Worm (Caenorhabditis elegans) whole organism, L1 larva: ENCODE measurements around the gene Y67A10A.7.

Experiments
- C04F5.9 ChIP-seq: sonication (generic microtip); optimal IDR thresholded peaks from 2 replicates; lab custom pipeline; 2016; ENCODE audit warnings: missing genetic modification characterization, missing compliant biosample characterization
- F16B12.6 ChIP-seq: fragments of 150-350 bp; optimal IDR thresholded peaks from 2 replicates; lab custom pipeline; 2014; ENCODE audit warnings: missing biosample characterization, missing genetic modification characterization
- blmp-1 ChIP-seq: fragments of 150-350 bp; optimal IDR thresholded peaks from 2 replicates; lab custom pipeline; 2014; ENCODE audit warnings: missing biosample characterization, missing genetic modification characterization
- ceh-63 ChIP-seq: fragments of 200-800 bp; sonication (Bioruptor generic); optimal IDR thresholded peaks from 2 replicates; lab custom pipeline; 2018; ENCODE audit warnings: mild to moderate bottlenecking, missing genetic modification characterization, missing compliant biosample characterization
- ces-1 ChIP-seq: fragments of 150-350 bp; optimal IDR thresholded peaks from 2 replicates; lab custom pipeline; 2014; ENCODE audit warnings: missing biosample characterization, missing genetic modification reagents, missing genetic modification characterization
- dpl-1 ChIP-seq, 3 experiments: fragments of 150-350 bp in 2 of 3; sonication (generic microtip) in 1 of 3; optimal IDR thresholded peaks; 2 replicates each; lab custom pipeline; 2014 to 2017; ENCODE audit warnings: missing biosample characterization in 3 of 3, missing genetic modification characterization in 3 of 3, missing genetic modification reagents in 3 of 3
- efl-1 ChIP-seq, 4 experiments: fragments of 150-350 bp; optimal IDR thresholded peaks in 3 of 4; peaks in 1 of 4; 1 replicate in 1 of 4; 2 replicates in 3 of 4; lab custom pipeline; 2014; ENCODE audit warnings: missing biosample characterization in 2 of 4, missing genetic modification characterization in 2 of 4, missing genetic modification reagents in 2 of 4
- efl-3 ChIP-seq: fragments of 200-800 bp; sonication (Bioruptor generic); optimal IDR thresholded peaks from 2 replicates; lab custom pipeline; 2018; ENCODE audit warnings: mild to moderate bottlenecking, missing genetic modification characterization, missing compliant biosample characterization
- egl-27 ChIP-seq, 2 experiments: fragments of 150-350 bp in 1 of 2; sonication (generic microtip); optimal IDR thresholded peaks; 3 replicates each; lab custom pipeline; 2017 to 2018; ENCODE audit warnings: missing biosample characterization in 2 of 2, missing genetic modification characterization in 2 of 2, missing genetic modification reagents in 2 of 2
- elt-3 ChIP-seq, 6 experiments: fragments of 150-350 bp in 1 of 6; sonication (generic microtip); optimal IDR thresholded peaks; 2 replicates each; lab custom pipeline; 2017 to 2018; ENCODE audit warnings: missing biosample characterization in 6 of 6, missing genetic modification characterization in 6 of 6, inconsistent platforms in 1 of 6
- fkh-4 ChIP-seq: sonication (generic microtip); optimal IDR thresholded peaks from 2 replicates; lab custom pipeline; 2016; ENCODE audit warnings: missing compliant biosample characterization, missing genetic modification characterization, borderline replicate concordance
- fkh-8 ChIP-seq: sonication (generic microtip); optimal IDR thresholded peaks from 2 replicates; lab custom pipeline; 2016; ENCODE audit warnings: mild to moderate bottlenecking, missing genetic modification characterization, missing compliant biosample characterization
- fos-1 ChIP-seq: fragments of 150-350 bp; optimal IDR thresholded peaks from 2 replicates; lab custom pipeline; 2014; ENCODE audit warnings: missing biosample characterization, missing genetic modification characterization
- grh-1 ChIP-seq: fragments of 200-800 bp; sonication (Bioruptor generic); IDR thresholded peaks from 2 replicates; pipeline ENCODE4 v1.3.6; 2022; ENCODE audit warnings: missing genetic modification reagents, missing genetic modification characterization, missing compliant biosample characterization
- hlh-17 ChIP-seq: fragments of 200-800 bp; sonication (Bioruptor generic); optimal IDR thresholded peaks from 2 replicates; lab custom pipeline; 2018; ENCODE audit warnings: missing genetic modification characterization, mild to moderate bottlenecking, missing compliant biosample characterization, moderate library complexity, borderline replicate concordance
- hlh-4 ChIP-seq: sonication (generic microtip); optimal IDR thresholded peaks from 2 replicates; lab custom pipeline; 2016; ENCODE audit warnings: mild to moderate bottlenecking, missing genetic modification characterization, missing compliant biosample characterization
- isw-1 ChIP-seq: fragments of 200-800 bp; sonication (Bioruptor generic); IDR thresholded peaks from 2 replicates; pipeline ENCODE4 v1.3.6; 2022; ENCODE audit warnings: missing genetic modification characterization, missing compliant biosample characterization
- lin-13 ChIP-seq: fragments of 150-350 bp; optimal IDR thresholded peaks from 2 replicates; lab custom pipeline; 2014; ENCODE audit warnings: missing biosample characterization, missing genetic modification reagents, missing genetic modification characterization
- lin-14 ChIP-seq: fragments of 200-800 bp; sonication (Bioruptor generic); optimal IDR thresholded peaks from 2 replicates; lab custom pipeline; 2018; ENCODE audit warnings: mild to moderate bottlenecking, missing genetic modification characterization, moderate library complexity, missing compliant biosample characterization
- lin-15B ChIP-seq: fragments of 150-350 bp; sonication (generic microtip); optimal IDR thresholded peaks from 3 replicates; lab custom pipeline; 2014; ENCODE audit warnings: missing biosample characterization, missing genetic modification characterization
- lin-39 ChIP-seq: fragments of 150-350 bp; optimal IDR thresholded peaks from 2 replicates; lab custom pipeline; 2014; ENCODE audit warnings: missing biosample characterization, missing genetic modification reagents, missing genetic modification characterization
- lir-3 ChIP-seq: sonication (generic microtip); optimal IDR thresholded peaks from 2 replicates; lab custom pipeline; 2016; ENCODE audit warnings: mild to moderate bottlenecking, missing genetic modification characterization, moderate library complexity, missing compliant biosample characterization; ENCODE audit not compliant: poor library complexity
- mab-9 ChIP-seq: fragments of 200-800 bp; sonication (Bioruptor generic); IDR thresholded peaks from 2 replicates; pipeline ENCODE4 v1.3.6; 2022; ENCODE audit warnings: missing genetic modification reagents, missing genetic modification characterization, missing compliant biosample characterization
- mep-1 ChIP-seq: fragments of 150-350 bp; optimal IDR thresholded peaks from 2 replicates; lab custom pipeline; 2014; ENCODE audit warnings: missing biosample characterization, missing genetic modification characterization
- nhr-237 ChIP-seq: fragments of 150-350 bp; optimal IDR thresholded peaks from 2 replicates; lab custom pipeline; 2014; ENCODE audit warnings: missing biosample characterization, missing genetic modification characterization
- nhr-28 ChIP-seq: fragments of 150-350 bp; optimal IDR thresholded peaks from 2 replicates; lab custom pipeline; 2014; ENCODE audit warnings: missing biosample characterization, missing genetic modification characterization
- nhr-47 ChIP-seq: sonication (generic microtip); optimal IDR thresholded peaks from 2 replicates; lab custom pipeline; 2016; ENCODE audit warnings: mild to moderate bottlenecking, missing genetic modification characterization, moderate library complexity, missing compliant biosample characterization
- nhr-71 ChIP-seq: sonication (generic microtip); optimal IDR thresholded peaks from 2 replicates; lab custom pipeline; 2016; ENCODE audit warnings: mild to moderate bottlenecking, missing genetic modification characterization, moderate library complexity, missing compliant biosample characterization
- nhr-76 ChIP-seq: sonication (generic microtip); optimal IDR thresholded peaks from 2 replicates; lab custom pipeline; 2017; ENCODE audit warnings: missing biosample characterization, missing genetic modification characterization
- nhr-77 ChIP-seq: fragments of 150-350 bp; optimal IDR thresholded peaks from 2 replicates; lab custom pipeline; 2014; ENCODE audit warnings: missing biosample characterization, missing genetic modification characterization
- nhr-84 ChIP-seq: sonication (generic microtip); optimal IDR thresholded peaks from 2 replicates; lab custom pipeline; 2017; ENCODE audit warnings: missing biosample characterization, missing genetic modification characterization
- nhr-90 ChIP-seq: sonication (generic microtip); optimal IDR thresholded peaks from 2 replicates; lab custom pipeline; 2016; ENCODE audit warnings: mild to moderate bottlenecking, missing genetic modification characterization, missing compliant biosample characterization; ENCODE audit not compliant: poor library complexity
- pag-3 ChIP-seq: sonication (generic microtip); optimal IDR thresholded peaks from 2 replicates; lab custom pipeline; 2017; ENCODE audit warnings: missing genetic modification characterization, mild to moderate bottlenecking, missing compliant biosample characterization, antibody characterized with exemption, borderline replicate concordance; ENCODE audit not compliant: insufficient read depth
- pax-3 ChIP-seq: fragments of 200-800 bp; sonication (Bioruptor generic); optimal IDR thresholded peaks from 2 replicates; lab custom pipeline; 2018; ENCODE audit warnings: mild to moderate bottlenecking, missing genetic modification characterization, moderate library complexity, missing compliant biosample characterization
- rnt-1 ChIP-seq: sonication (generic microtip); optimal IDR thresholded peaks from 2 replicates; lab custom pipeline; 2016; ENCODE audit warnings: mild to moderate bottlenecking, missing genetic modification characterization, moderate library complexity, missing compliant biosample characterization
- skn-1 ChIP-seq: fragments of 150-350 bp; optimal IDR thresholded peaks from 2 replicates; lab custom pipeline; 2014; ENCODE audit warnings: missing biosample characterization, missing genetic modification characterization
- snpc-4 ChIP-seq: fragments of 150-350 bp; optimal IDR thresholded peaks from 2 replicates; lab custom pipeline; 2014; ENCODE audit warnings: missing biosample characterization, missing genetic modification characterization
- snu-23 ChIP-seq: sonication (generic microtip); optimal IDR thresholded peaks from 2 replicates; lab custom pipeline; 2016; ENCODE audit warnings: missing genetic modification characterization, missing compliant biosample characterization
- sptf-1 ChIP-seq: fragments of 150-350 bp; optimal IDR thresholded peaks from 2 replicates; lab custom pipeline; 2014; ENCODE audit warnings: missing biosample characterization, missing genetic modification characterization
- sup-37 ChIP-seq: fragments of 200-800 bp; sonication (Bioruptor generic); optimal IDR thresholded peaks from 2 replicates; lab custom pipeline; 2018; ENCODE audit warnings: mild to moderate bottlenecking, missing genetic modification characterization, missing compliant biosample characterization
- swsn-7 ChIP-seq: sonication (generic microtip); optimal IDR thresholded peaks from 2 replicates; lab custom pipeline; 2016; ENCODE audit warnings: missing genetic modification characterization, missing compliant biosample characterization
- unc-130 ChIP-seq: fragments of 150-350 bp; optimal IDR thresholded peaks from 2 replicates; lab custom pipeline; 2017; ENCODE audit warnings: missing biosample characterization, missing genetic modification characterization, inconsistent platforms
- unc-30 ChIP-seq: sonication (generic microtip); optimal IDR thresholded peaks from 2 replicates; lab custom pipeline; 2017; ENCODE audit warnings: missing biosample characterization, missing genetic modification characterization
- unc-86 ChIP-seq: sonication (generic microtip); optimal IDR thresholded peaks from 2 replicates; lab custom pipeline; 2016; ENCODE audit warnings: missing genetic modification characterization, missing compliant biosample characterization
- unc-98 ChIP-seq: fragments of 200-800 bp; sonication (Bioruptor generic); IDR thresholded peaks from 2 replicates; pipeline ENCODE4 v1.3.6; 2022; ENCODE audit warnings: missing genetic modification characterization, missing compliant biosample characterization
- zag-1 ChIP-seq: fragments of 150-350 bp; optimal IDR thresholded peaks from 2 replicates; lab custom pipeline; 2014; ENCODE audit warnings: missing biosample characterization, missing genetic modification characterization
- zip-4 ChIP-seq: fragments of 200-800 bp; sonication (Bioruptor generic); optimal IDR thresholded peaks from 2 replicates; lab custom pipeline; 2018; ENCODE audit warnings: mild to moderate bottlenecking, missing genetic modification characterization, moderate library complexity, missing compliant biosample characterization
- ztf-4 ChIP-seq: fragments of 150-350 bp; optimal IDR thresholded peaks from 2 replicates; lab custom pipeline; 2014; ENCODE audit warnings: missing biosample characterization, missing genetic modification characterization

Y67A10A.7 gene

ce11 chrIV:14356120-14356519 lies 17.8 kb upstream of the Y67A10A.7 start (continued):
- TF ChIP-seq fkh-8 (tag; lab: Kevin White, UChicago) (peak; percentile 51), unc-130 (tag; lab: Kevin White, UChicago) (no peak), pag-3 (tag; lab: Kevin White, UChicago) (no peak), snu-23 (no peak), nhr-28 (tag; lab: Kevin White, UChicago) (no peak), efl-1 (optimal IDR thresholded peaks at IDR 0.05; lab: Kevin White, UChicago) (peak; percentile 57 to 74), efl-1 (GFP tag; optimal IDR thresholded peaks at IDR 0.05 in 1 of 2; lab: Kevin White, UChicago) (peak; percentile 17 to 80), lin-14 (GFP tag; lab: Kevin White, UChicago) (no peak), grh-1 (no peak), mep-1 (tag; lab: Kevin White, UChicago) (peak; percentile 6), ztf-4 (no peak), hlh-17 (GFP tag; lab: Kevin White, UChicago) (no peak), nhr-237 (tag; lab: Kevin White, UChicago) (no peak), lin-39 (no peak), swsn-7 (peak; percentile 47), ces-1 (GFP tag; lab: Kevin White, UChicago) (no peak), mab-9 (GFP tag; lab: Robert Waterston, UW) (no peak), unc-98 (GFP tag; lab: Robert Waterston, UW) (0 out of 2 replicates have a peak, but pooled peaks have one; percentile 33), lin-13 (no peak), rnt-1 (no peak), sup-37 (GFP tag; lab: Kevin White, UChicago) (no peak), dpl-1 (GFP tag; optimal IDR thresholded peaks at IDR 0.05; lab: Kevin White, UChicago) (peak in 1 of 3 experiments; percentile 37), nhr-71 (tag; lab: Kevin White, UChicago) (peak; percentile 72), F16B12.6 (tag; lab: Kevin White, UChicago) (no peak), nhr-77 (no peak), isw-1 (GFP tag; lab: Robert Waterston, UW) (peak; percentile 29), ceh-63 (GFP tag; lab: Kevin White, UChicago) (no peak), egl-27 (tag; optimal IDR thresholded peaks at IDR 0.05; lab: Kevin White, UChicago) (no peak), nhr-84 (no peak), lin-15B (tag; lab: Kevin White, UChicago) (no peak), nhr-76 (tag; lab: Kevin White, UChicago) (no peak), efl-3 (GFP tag; lab: Kevin White, UChicago) (no peak), fkh-4 (tag; lab: Kevin White, UChicago) (peak; percentile 62), pax-3 (tag; lab: Kevin White, UChicago) (no peak), lir-3 (peak; percentile 19), snpc-4 (tag; lab: Kevin White, UChicago) (no peak), elt-3 (tag; optimal IDR thresholded peaks at IDR 0.05; lab: Kevin White, UChicago) (no peak), zip-4 (GFP tag; lab: Kevin White, UChicago) (no peak), skn-1 (tag; lab: Kevin White, UChicago) (peak; percentile 7), hlh-4 (tag; lab: Kevin White, UChicago) (no peak), unc-86 (tag; lab: Kevin White, UChicago) (peak; percentile 61), nhr-90 (tag; lab: Kevin White, UChicago) (no peak), nhr-47 (tag; lab: Kevin White, UChicago) (peak; percentile 51), fos-1 (tag; lab: Kevin White, UChicago) (peak; percentile 18), unc-30 (tag; lab: Kevin White, UChicago) (no peak), zag-1 (tag; lab: Kevin White, UChicago) (no peak), blmp-1 (tag; lab: Kevin White, UChicago) (no peak), sptf-1 (tag; lab: Kevin White, UChicago) (no peak), C04F5.9 (no peak)
